Fruit fly (Drosophila melanogaster): ENCODE data around the gene CG10516.
A peak's percentile ranks its signal among the peaks of the same experiment; 100 is the strongest.

Gene CG10516

dm6 chr3L:16013198-16013982, 45.4 kb downstream of the CG10516 start:
- TF ChIP-seq Pdp1 (GFP tag; optimal IDR thresholded peaks at IDR 0.05) = no peak
- no peak for TF ChIP-seq CG33213 (GFP tag; optimal IDR thresholded peaks at IDR 0.05)
- TF ChIP-seq CG2678 (tag; optimal IDR thresholded peaks at IDR 0.05) = peak; percentile 50
- TF ChIP-seq CG13424 (tag; optimal IDR thresholded peaks at IDR 0.05) = peak; percentile 36
- TF ChIP-seq CG10979 (tag; optimal IDR thresholded peaks at IDR 0.05) = peak; percentile 35
- no peak for TF ChIP-seq CG4730 (GFP tag; IDR thresholded peaks at IDR 0.05)
- no peak for TF ChIP-seq ind (GFP tag; optimal IDR thresholded peaks at IDR 0.05)
- no peak for TF ChIP-seq CG4424 (GFP tag; optimal IDR thresholded peaks at IDR 0.05)
- TF ChIP-seq Vsx1 (GFP tag; optimal IDR thresholded peaks at IDR 0.05) = peak; percentile 25
- no peak for TF ChIP-seq CG4707 (GFP tag; optimal IDR thresholded peaks at IDR 0.05)
- peak; percentile 28 for TF ChIP-seq Oli (tag; optimal IDR thresholded peaks at IDR 0.05)
- no peak for TF ChIP-seq sug (tag; optimal IDR thresholded peaks at IDR 0.05)
- TF ChIP-seq fru (optimal IDR thresholded peaks at IDR 0.05) = no peak
- TF ChIP-seq Dek (tag; optimal IDR thresholded peaks at IDR 0.05) = no peak
- no peak for TF ChIP-seq Adf1 (GFP tag; IDR thresholded peaks at IDR 0.05)
- TF ChIP-seq gcm2 (GFP tag; optimal IDR thresholded peaks at IDR 0.05) = no peak
- TF ChIP-seq danr (GFP tag; IDR thresholded peaks at IDR 0.05) = no peak
- TF ChIP-seq CG15514 (GFP tag; optimal IDR thresholded peaks at IDR 0.05) = no peak
- TF ChIP-seq CG6765 (GFP tag; optimal IDR thresholded peaks at IDR 0.05) = no peak
- no peak for TF ChIP-seq az2 (GFP tag; optimal IDR thresholded peaks at IDR 0.05)
- TF ChIP-seq gro (GFP tag; optimal IDR thresholded peaks at IDR 0.05) = peak; percentile 9
- TF ChIP-seq CG7556 (GFP tag; optimal IDR thresholded peaks at IDR 0.05) = no peak
- no peak for TF ChIP-seq CG16813 (GFP tag; IDR thresholded peaks at IDR 0.05; ENCODE audit: partially characterized antibody)
- TF ChIP-seq CG3281 (GFP tag; optimal IDR thresholded peaks at IDR 0.05) = no peak
- no peak for TF ChIP-seq tin (GFP tag; optimal IDR thresholded peaks at IDR 0.05)
- TF ChIP-seq abd-A (tag; optimal IDR thresholded peaks at IDR 0.05) = peak; percentile 63
- no peak for TF ChIP-seq Scr (GFP tag; IDR thresholded peaks at IDR 0.05; ENCODE audit: partially characterized antibody)
- TF ChIP-seq emc (GFP tag; optimal IDR thresholded peaks at IDR 0.05) = no peak
- TF ChIP-seq kni (GFP tag; optimal IDR thresholded peaks at IDR 0.05) = no peak
- TF ChIP-seq CG14667 (GFP tag; IDR thresholded peaks at IDR 0.05) = no peak
- no peak for TF ChIP-seq CG10366 (GFP tag; IDR thresholded peaks at IDR 0.05)
- no peak for TF ChIP-seq CG12942 (GFP tag; optimal IDR thresholded peaks at IDR 0.05)
- TF ChIP-seq CG4854 (GFP tag; optimal IDR thresholded peaks at IDR 0.05) = no peak
- peak in 1 of 3 experiments; percentile 55 for TF ChIP-seq lola (GFP tag; optimal IDR thresholded peaks at IDR 0.05)
- no peak for TF ChIP-seq klu (GFP tag; IDR thresholded peaks at IDR 0.05)
- no peak for TF ChIP-seq dpn (GFP tag; optimal IDR thresholded peaks at IDR 0.05)
- no peak for TF ChIP-seq Hmx (GFP tag; optimal IDR thresholded peaks at IDR 0.05)
- no peak for TF ChIP-seq run (tag; optimal IDR thresholded peaks at IDR 0.05)
- no peak for TF ChIP-seq aop (GFP tag; IDR thresholded peaks at IDR 0.05)
- no peak for TF ChIP-seq Elba2 (GFP tag; optimal IDR thresholded peaks at IDR 0.05)
- no peak for TF ChIP-seq CG16779 (GFP tag; IDR thresholded peaks at IDR 0.05)
- no peak for TF ChIP-seq rib (GFP tag; IDR thresholded peaks at IDR 0.05)
- TF ChIP-seq YL-1 (GFP tag; optimal IDR thresholded peaks at IDR 0.05) = no peak
- TF ChIP-seq CG11504 (tag; optimal IDR thresholded peaks at IDR 0.05) = peak; percentile 68
- peak in 1 of 2 experiments; percentile 3 for TF ChIP-seq bsh (GFP tag; optimal IDR thresholded peaks at IDR 0.05)
- peak; percentile 10 for TF ChIP-seq D19A (tag; optimal IDR thresholded peaks at IDR 0.05)
- no peak for TF ChIP-seq MTF-1 (GFP tag; optimal IDR thresholded peaks at IDR 0.05; ENCODE audit: borderline replicate concordance)
- no peak for TF ChIP-seq CG7786 (GFP tag; optimal IDR thresholded peaks at IDR 0.05)
- TF ChIP-seq Asciz (GFP tag; optimal IDR thresholded peaks at IDR 0.05) = no peak

Measured in whole organism, embryonic.